Worm (Caenorhabditis elegans) whole organism, dauer: ENCODE results near the gene nhr-219.

ENCODE experiments used
- unc-62 ChIP-seq: sonication (generic microtip); optimal IDR thresholded peaks from 2 replicates; lab custom pipeline; 2017; ENCODE audit warnings: missing biosample characterization, missing genetic modification reagents, missing genetic modification characterization

The nhr-219 gene

DNA sequence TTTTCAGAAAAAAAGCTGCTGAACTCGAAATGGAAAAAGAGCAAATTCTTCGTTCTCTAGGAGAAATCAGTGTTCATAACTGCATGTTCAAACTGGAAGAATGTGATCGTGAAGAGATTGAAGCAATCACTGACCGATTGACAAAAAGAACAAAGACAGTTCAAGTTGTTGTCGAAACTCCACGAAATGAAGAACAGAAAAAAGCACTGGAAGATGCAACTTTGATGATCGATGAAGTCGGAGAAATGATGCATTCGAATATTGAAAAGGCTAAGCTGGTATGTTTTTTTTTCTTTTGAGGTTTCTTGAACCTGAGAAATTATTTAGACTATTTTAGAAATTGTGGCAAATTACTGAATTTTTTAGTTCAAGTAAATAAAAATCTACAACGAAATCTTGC is 27.5 kb downstream of the nhr-219 start:
- no peak for TF ChIP-seq unc-62 (GFP tag; lab: Kevin White, UChicago)

DNA sequence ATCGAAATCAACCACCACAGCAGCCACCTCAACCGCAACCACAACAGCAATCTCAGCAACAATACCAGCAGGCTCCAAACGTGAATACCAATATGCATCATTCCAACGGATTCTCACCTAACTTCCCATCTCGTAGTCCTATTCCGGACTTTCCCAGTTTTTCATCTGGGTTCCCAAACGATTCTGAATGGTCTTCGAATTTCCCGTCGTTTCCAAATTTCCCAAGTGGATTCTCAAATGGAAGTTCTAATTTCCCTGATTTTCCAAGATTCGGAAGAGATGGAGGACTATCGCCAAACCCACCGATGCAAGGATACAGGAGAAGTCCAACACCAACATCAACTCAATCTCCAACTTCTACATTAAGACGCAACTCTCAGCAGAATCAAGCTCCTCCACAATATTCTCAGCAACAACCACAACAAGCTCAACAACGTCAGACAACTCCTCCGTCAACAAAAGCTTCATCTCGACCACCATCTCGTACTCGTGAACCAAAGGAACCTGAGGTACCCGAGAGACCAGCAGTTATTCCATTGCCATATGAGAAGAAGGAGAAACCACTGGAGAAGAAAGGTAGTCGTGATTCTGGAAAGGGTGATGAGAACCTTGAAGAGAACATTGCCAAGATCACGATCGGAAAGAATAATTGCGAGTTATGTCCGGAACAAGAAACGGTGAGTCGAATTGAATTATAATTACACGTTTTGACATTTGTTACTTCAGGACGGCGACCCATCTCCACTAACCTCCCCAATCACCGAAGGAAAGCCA is 28.3 kb downstream of the nhr-219 start:
- no peak for TF ChIP-seq unc-62 (GFP tag; lab: Kevin White, UChicago)

DNA sequence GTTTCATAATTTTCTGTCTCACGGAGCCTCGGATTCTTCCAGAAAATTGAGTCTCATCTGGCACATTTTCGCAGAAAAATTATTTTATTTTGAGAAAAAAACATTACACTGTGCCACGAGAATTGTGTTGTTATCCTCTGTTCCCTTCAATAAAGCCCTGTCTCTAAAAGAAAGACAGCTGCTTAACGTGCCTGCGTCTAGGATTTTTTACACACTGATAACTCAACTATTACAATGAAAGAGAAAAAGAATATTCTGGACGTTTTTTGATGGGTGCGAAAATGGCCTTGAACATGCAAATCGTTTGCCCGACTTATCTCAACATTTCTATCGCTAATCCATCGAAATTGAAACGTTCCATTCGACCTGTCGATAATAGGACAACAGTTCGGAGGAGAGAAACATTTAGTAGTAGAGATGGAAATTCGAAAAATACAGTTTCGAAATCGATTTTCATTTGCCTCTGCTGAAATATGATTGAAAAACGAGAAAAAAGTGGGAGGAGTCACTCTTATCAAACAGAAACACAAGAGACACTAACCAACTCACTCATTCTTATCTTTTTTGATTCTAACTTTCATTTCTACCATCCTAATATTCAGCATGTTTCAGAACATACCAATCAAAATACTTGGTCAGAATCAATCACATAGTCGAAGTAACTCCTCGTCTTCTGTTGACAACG is 29.1 kb downstream of the nhr-219 start:
- TF ChIP-seq unc-62 (GFP tag; lab: Kevin White, UChicago), result no peak

DNA sequence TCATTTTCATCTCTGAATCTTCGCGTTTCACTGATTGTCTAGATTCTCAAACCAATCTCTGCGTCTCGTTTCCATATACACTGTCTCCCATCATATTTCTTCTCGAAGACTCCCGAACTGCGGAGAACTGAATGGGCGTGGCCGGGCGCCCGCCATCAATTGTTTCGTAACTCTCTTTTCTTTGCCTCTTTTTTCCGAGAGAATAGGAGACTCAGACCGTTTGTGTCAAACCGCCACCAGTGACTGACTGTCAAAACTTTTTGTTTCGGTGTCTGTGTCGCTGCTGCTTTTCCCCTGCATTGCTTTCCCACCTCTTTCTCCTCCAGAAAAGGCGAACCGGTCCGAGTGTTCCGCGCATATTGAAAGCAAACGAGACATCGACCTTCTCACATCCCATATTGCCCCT is 29.8 kb downstream of the nhr-219 start, which contains the start of gene unc-23:
Gene unc-23 (plus strand): TSS at position 176 of the 406 bp plus-strand sequence.
- no peak for TF ChIP-seq unc-62 (GFP tag; lab: Kevin White, UChicago)

DNA sequence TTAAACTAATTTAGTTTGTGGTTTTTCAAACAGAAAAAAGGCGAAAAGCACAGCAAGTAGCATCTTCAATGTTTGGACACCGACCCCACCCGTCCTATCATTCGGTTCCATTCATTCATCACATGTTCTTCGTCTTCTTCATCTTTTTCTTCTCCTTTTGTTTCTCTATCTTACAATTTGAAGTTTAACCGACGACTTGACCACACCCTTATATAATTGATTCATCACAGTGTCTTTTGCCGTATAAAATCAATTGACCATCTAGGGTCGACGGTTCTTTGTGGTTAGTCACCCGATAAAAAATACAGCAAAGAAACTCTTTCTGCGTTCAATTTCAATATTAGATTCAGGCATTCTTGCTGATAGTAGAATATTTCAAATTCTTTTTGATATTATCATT is 30.9 kb downstream of the nhr-219 start:
- TF ChIP-seq unc-62 (GFP tag; lab: Kevin White, UChicago), result no peak

DNA sequence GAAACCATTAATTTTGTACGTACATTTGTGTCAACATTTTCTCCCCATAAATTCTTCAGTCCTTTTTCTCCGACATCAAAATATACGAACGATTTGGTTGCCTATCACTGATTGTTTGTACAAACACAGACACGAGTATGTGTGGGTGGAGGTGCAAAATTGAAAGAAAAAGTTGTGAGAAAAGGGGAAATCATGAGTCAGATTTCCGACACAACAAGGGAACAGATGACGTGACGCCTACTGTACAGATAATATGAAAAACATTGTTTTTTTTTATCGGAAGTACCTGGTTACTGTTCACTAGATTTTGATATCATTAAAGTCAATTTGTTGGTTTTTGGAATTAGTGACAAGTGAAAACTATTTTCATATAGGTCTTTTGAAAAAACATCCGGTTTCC is 31.7 kb downstream of the nhr-219 start:
- TF ChIP-seq unc-62 (GFP tag; lab: Kevin White, UChicago), result no peak

DNA sequence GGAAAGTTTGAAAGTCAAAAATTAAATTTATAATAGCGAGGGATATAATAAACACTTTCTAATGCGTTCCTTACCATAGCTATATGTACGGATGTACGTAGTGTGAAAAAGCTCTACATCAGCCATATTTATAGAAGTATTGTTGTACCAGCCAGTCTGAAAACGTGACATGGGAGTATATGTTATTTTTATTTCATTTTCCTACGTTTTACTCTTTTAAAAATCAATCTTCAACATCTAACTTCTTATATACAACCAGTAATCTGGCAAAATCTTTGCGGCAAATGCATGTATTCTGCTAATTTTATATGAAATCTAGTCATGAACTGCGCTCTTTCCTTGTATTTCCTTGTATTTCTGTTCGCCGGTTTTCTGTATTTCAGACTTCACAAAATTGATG is 33.7 kb downstream of the nhr-219 start, which contains the start of gene H14N18.2:
Gene H14N18.2 (plus strand): TSS at position 301 of the 400 bp plus-strand sequence.
- no peak for TF ChIP-seq unc-62 (GFP tag; lab: Kevin White, UChicago)

DNA sequence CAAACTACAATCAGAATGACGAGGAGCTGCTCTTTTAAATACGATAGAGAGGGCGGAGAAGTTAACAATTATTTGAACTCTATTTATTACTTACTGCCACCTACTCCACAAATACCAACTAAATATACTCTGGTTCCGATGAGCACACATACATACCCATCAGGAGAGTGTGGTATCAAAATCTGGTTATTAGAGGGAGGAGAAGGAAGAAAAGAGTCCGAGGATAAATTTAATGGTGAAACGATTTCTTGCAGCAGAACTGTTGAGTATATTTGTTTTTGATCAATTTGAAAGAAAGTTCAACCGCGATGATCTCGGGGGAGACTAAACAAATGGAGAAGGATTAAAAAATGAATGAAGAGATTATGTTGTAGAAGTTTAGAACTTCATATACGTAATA is 37.0 kb downstream of the nhr-219 start, which contains the start of gene H14N18.4:
Gene H14N18.4 (minus strand): TSS at position 12 of the 400 bp plus-strand sequence.
- TF ChIP-seq unc-62 (GFP tag; lab: Kevin White, UChicago), result no peak

DNA sequence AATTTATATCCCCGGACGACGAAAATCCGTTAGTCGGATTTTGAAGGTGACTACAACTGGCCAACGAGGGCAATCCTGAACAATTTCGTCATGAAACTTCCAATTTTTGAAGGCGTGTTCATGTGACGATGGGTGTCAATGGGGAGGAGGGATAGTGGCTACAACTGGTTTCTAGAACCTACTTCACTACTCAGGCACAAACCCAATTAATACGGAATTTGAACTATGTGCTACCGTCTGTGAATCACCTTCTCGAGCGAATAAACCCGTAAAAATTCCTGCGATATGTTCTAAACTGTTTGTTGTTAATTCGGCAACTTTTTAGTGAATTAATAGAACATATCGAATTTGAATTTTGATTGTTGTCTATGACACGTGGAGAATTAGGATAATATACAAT is 38.3 kb downstream of the nhr-219 start:
- no peak for TF ChIP-seq unc-62 (GFP tag; lab: Kevin White, UChicago)

DNA sequence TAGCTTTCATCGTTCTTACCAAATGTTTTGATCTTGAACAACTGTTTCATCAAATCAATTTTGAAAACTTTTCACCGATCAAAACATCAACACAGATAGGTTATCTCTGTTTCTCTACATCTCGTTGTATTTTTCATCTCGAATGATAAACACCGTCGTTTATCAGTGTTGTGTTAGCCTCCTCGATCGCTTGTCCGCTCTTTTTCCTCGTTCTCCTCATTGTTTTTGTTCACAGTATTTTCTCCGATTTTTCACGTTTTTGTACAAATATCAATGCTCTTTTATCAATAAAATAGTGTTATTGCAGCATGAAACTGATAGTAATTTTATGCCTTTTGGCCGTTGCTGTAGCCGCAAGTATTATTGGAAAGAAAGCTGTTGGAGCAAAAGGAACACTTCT is 43.2 kb downstream of the nhr-219 start, which contains the start of gene ttr-47:
Gene ttr-47 (plus strand): TSS at position 308 of the 400 bp plus-strand sequence.
- TF ChIP-seq unc-62 (GFP tag; lab: Kevin White, UChicago), result no peak
